ENCODE assay signal across 5 fruit fly cellular contexts in the genomic region with DNA sequence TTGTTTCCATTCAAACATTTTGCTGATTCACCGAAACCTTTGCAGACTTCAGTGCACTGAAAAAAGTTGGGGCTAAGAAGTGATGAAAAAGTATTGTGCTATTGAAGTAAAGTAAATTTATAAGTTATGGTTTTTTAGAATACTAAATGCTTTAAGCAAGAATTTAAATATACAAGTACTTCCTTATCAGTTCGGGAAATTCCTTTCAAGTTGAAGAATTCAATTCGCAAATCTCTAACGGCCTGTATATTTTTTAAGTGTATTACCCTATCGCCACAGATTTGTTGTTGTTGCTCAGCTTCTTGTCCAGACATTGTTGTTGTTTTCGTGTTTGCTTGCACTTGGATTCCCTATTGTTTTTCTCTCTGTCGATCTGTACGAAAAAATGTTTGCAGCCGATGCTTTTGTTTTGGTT.
TF ChIP-seq lines count a peak whose summit lies in the region.

No protein-coding gene starts in this region.

- no peak for TF ChIP-seq CTCF in whole organism, embryonic (GFP tag; optimal IDR thresholded peaks at IDR 0.05; lab: Kevin White, UChicago)

TF ChIP-seq in whole organism, adult, 20 proteins besides CTCF, POLR2A, EP300 and RAD21 (continues in another document):
- peak; percentile 71 for TF ChIP-seq CG7101 (tag; optimal IDR thresholded peaks at IDR 0.05; lab: Kevin White, UChicago)
- peak; percentile 94 for TF ChIP-seq tj (GFP tag; optimal IDR thresholded peaks at IDR 0.05; lab: Kevin White, UChicago)
- TF ChIP-seq cnc (optimal IDR thresholded peaks at IDR 0.05; lab: Kevin White, UChicago) = no peak
- TF ChIP-seq Clk (GFP tag; optimal IDR thresholded peaks at IDR 0.05; lab: Kevin White, UChicago) = no peak
- TF ChIP-seq CG14711 (tag; optimal IDR thresholded peaks at IDR 0.05; lab: Kevin White, UChicago) = peak; percentile 68
- TF ChIP-seq Mnt (GFP tag; optimal IDR thresholded peaks at IDR 0.05; lab: Kevin White, UChicago) = no peak
- peak; percentile 51 for TF ChIP-seq CG11617 (GFP tag; optimal IDR thresholded peaks at IDR 0.05; lab: Kevin White, UChicago)
- TF ChIP-seq Hr96 (GFP tag; optimal IDR thresholded peaks at IDR 0.05; lab: Kevin White, UChicago) = no peak
- no peak for TF ChIP-seq Crg-1 (GFP tag; optimal IDR thresholded peaks at IDR 0.05; lab: Kevin White, UChicago)
- no peak for TF ChIP-seq CG12768 (GFP tag; optimal IDR thresholded peaks at IDR 0.05; lab: Kevin White, UChicago)
- TF ChIP-seq CG33017 (tag; optimal IDR thresholded peaks at IDR 0.05; lab: Kevin White, UChicago) = peak; percentile 27
- peak; percentile 8 for TF ChIP-seq ovo (GFP tag; optimal IDR thresholded peaks at IDR 0.05; lab: Kevin White, UChicago)
- TF ChIP-seq cic (GFP tag; optimal IDR thresholded peaks at IDR 0.05; lab: Kevin White, UChicago) = no peak
- no peak for TF ChIP-seq CG5204 (GFP tag; optimal IDR thresholded peaks at IDR 0.05; lab: Kevin White, UChicago)
- TF ChIP-seq pad (GFP tag; optimal IDR thresholded peaks at IDR 0.05; lab: Kevin White, UChicago) = peak; percentile 69
- TF ChIP-seq bab1 (GFP tag; optimal IDR thresholded peaks at IDR 0.05; lab: Kevin White, UChicago) = peak; percentile 92
- TF ChIP-seq toe (GFP tag; optimal IDR thresholded peaks at IDR 0.05; lab: Kevin White, UChicago) = no peak
- TF ChIP-seq CG7045 (GFP tag; optimal IDR thresholded peaks at IDR 0.05; lab: Kevin White, UChicago) = peak; percentile 14

TF ChIP-seq in whole organism, embryonic, 481 proteins besides CTCF, POLR2A, EP300 and RAD21 (continues in another document):
- no peak; the same call in 1 of the 2 replicates for TF ChIP-seq CG7372 (GFP tag; IDR thresholded peaks at IDR 0.05; lab: Robert Waterston, UW)
- peak; percentile 5 to 82 for TF ChIP-seq Hr51 (GFP tag; optimal IDR thresholded peaks at IDR 0.05; lab: Kevin White, UChicago)
- TF ChIP-seq Ravus (GFP tag; IDR thresholded peaks at IDR 0.05; lab: Robert Waterston, UW) = no peak
- peak; percentile 87 for TF ChIP-seq tap (tag; optimal IDR thresholded peaks at IDR 0.05; lab: Kevin White, UChicago)
- TF ChIP-seq CG3065 (GFP tag; optimal IDR thresholded peaks at IDR 0.05; lab: Kevin White, UChicago) = no peak
- TF ChIP-seq CG1024 (GFP tag; IDR thresholded peaks at IDR 0.05; lab: Robert Waterston, UW) = 0 out of 2 replicates have a peak, but pooled peaks have one; percentile 9
- no peak for TF ChIP-seq wor (GFP tag; IDR thresholded peaks at IDR 0.05; lab: Robert Waterston, UW)
- TF ChIP-seq CG31224 (GFP tag; IDR thresholded peaks at IDR 0.05; lab: Robert Waterston, UW) = peak; percentile 52; the same call in 1 of the 2 replicates
- TF ChIP-seq CG18599 (GFP tag; optimal IDR thresholded peaks at IDR 0.05; lab: Kevin White, UChicago) = peak; percentile 51
- TF ChIP-seq gfzf (GFP tag; optimal IDR thresholded peaks at IDR 0.05; lab: Kevin White, UChicago) = no peak
- TF ChIP-seq D19B (GFP tag; optimal IDR thresholded peaks at IDR 0.05; lab: Kevin White, UChicago) = peak; percentile 42
- no peak for TF ChIP-seq D (optimal IDR thresholded peaks at IDR 0.05; lab: Kevin White, UChicago)
- peak; percentile 78 for TF ChIP-seq D (GFP tag; optimal IDR thresholded peaks at IDR 0.05; lab: Kevin White, UChicago)
- TF ChIP-seq CG13287 (GFP tag; IDR thresholded peaks at IDR 0.05; lab: Robert Waterston, UW; ENCODE audit: partially characterized antibody) = no peak
- TF ChIP-seq Asciz (GFP tag; optimal IDR thresholded peaks at IDR 0.05; lab: Kevin White, UChicago) = peak; percentile 87
- TF ChIP-seq Aef1 (GFP tag; IDR thresholded peaks at IDR 0.05; lab: Robert Waterston, UW) = peak; percentile 42; the same call in 2 of the 3 replicates
- peak; percentile 48 for TF ChIP-seq CG6254 (GFP tag; optimal IDR thresholded peaks at IDR 0.05; lab: Kevin White, UChicago)

TF ChIP-seq in whole organism, prepupa, 60 proteins besides CTCF, POLR2A, EP300 and RAD21 (continues in another document):
- TF ChIP-seq spab (GFP tag; optimal IDR thresholded peaks at IDR 0.05; lab: Kevin White, UChicago) (peak; percentile 77), Gug (GFP tag; IDR thresholded peaks at IDR 0.05; lab: Robert Waterston, UW) (peak; percentile 48), Sox102F (GFP tag; optimal IDR thresholded peaks at IDR 0.05; lab: Kevin White, UChicago) (peak; percentile 91), CG1621 (tag; optimal IDR thresholded peaks at IDR 0.05; lab: Kevin White, UChicago) (peak; percentile 46), Lpt (GFP tag; optimal IDR thresholded peaks at IDR 0.05; lab: Kevin White, UChicago) (peak; percentile 70), eg (GFP tag; IDR thresholded peaks at IDR 0.05; lab: Robert Waterston, UW) (peak; percentile 80), CG3032 (tag; optimal IDR thresholded peaks at IDR 0.05; lab: Kevin White, UChicago) (peak; percentile 75), fkh (GFP tag; optimal IDR thresholded peaks at IDR 0.05; lab: Kevin White, UChicago) (no peak), CG7368 (GFP tag; optimal IDR thresholded peaks at IDR 0.05; lab: Kevin White, UChicago) (peak; percentile 74), Smox (GFP tag; optimal IDR thresholded peaks at IDR 0.05; lab: Kevin White, UChicago) (peak; percentile 90), CG6854 (GFP tag; optimal IDR thresholded peaks at IDR 0.05; lab: Kevin White, UChicago) (peak; percentile 80), acj6 (GFP tag; optimal IDR thresholded peaks at IDR 0.05; lab: Kevin White, UChicago) (peak; percentile 83), Met (GFP tag; optimal IDR thresholded peaks at IDR 0.05; lab: Kevin White, UChicago) (peak; percentile 93), CG10631 (GFP tag; optimal IDR thresholded peaks at IDR 0.05; lab: Kevin White, UChicago) (peak; percentile 74), CG4318 (GFP tag; optimal IDR thresholded peaks at IDR 0.05; lab: Kevin White, UChicago) (peak; percentile 54), CG31627 (GFP tag; optimal IDR thresholded peaks at IDR 0.05; lab: Kevin White, UChicago) (peak; percentile 91), fd59A (GFP tag; optimal IDR thresholded peaks at IDR 0.05; lab: Kevin White, UChicago) (peak; percentile 63), CG34406 (GFP tag; optimal IDR thresholded peaks at IDR 0.05; lab: Kevin White, UChicago) (peak; percentile 84)

TF ChIP-seq in whole organism, pupa, 21 proteins besides CTCF, POLR2A, EP300 and RAD21 (continues in another document):
- TF ChIP-seq CG10348 (GFP tag; IDR thresholded peaks at IDR 0.05; lab: Robert Waterston, UW) (no peak), Pif1B (GFP tag; optimal IDR thresholded peaks at IDR 0.05; lab: Kevin White, UChicago) (peak; percentile 74), CG14655 (GFP tag; optimal IDR thresholded peaks at IDR 0.05; lab: Kevin White, UChicago) (peak; percentile 82), D1 (tag; optimal IDR thresholded peaks at IDR 0.05; lab: Kevin White, UChicago) (peak; percentile 54), CG9948 (tag; optimal IDR thresholded peaks at IDR 0.05; lab: Kevin White, UChicago) (peak; percentile 76), CG8159 (tag; optimal IDR thresholded peaks at IDR 0.05; lab: Kevin White, UChicago) (peak; percentile 85), Ets98B (GFP tag; IDR thresholded peaks at IDR 0.05; lab: Robert Waterston, UW) (peak; percentile 82), CG8301 (tag; optimal IDR thresholded peaks at IDR 0.05; lab: Kevin White, UChicago) (peak; percentile 75), CG12605 (GFP tag; IDR thresholded peaks at IDR 0.05; lab: Robert Waterston, UW) (peak; percentile 65; the same call in 1 of the 2 replicates), Snoo (tag; optimal IDR thresholded peaks at IDR 0.05; lab: Kevin White, UChicago) (peak; percentile 70), rn (GFP tag; IDR thresholded peaks at IDR 0.05; lab: Robert Waterston, UW) (0 out of 2 replicates have a peak, but pooled peaks have one; percentile 8), CG32121 (GFP tag; IDR thresholded peaks at IDR 0.05; lab: Robert Waterston, UW) (peak; percentile 81), Pif1A (GFP tag; optimal IDR thresholded peaks at IDR 0.05; lab: Kevin White, UChicago) (peak; percentile 81), fd96Ca (GFP tag; IDR thresholded peaks at IDR 0.05; lab: Robert Waterston, UW) (peak; percentile 82), gl (tag; optimal IDR thresholded peaks at IDR 0.05; lab: Kevin White, UChicago) (peak; percentile 43), EcR (GFP tag; optimal IDR thresholded peaks at IDR 0.05; lab: Kevin White, UChicago) (no peak), CG34367 (tag; optimal IDR thresholded peaks at IDR 0.05; lab: Kevin White, UChicago) (peak; percentile 66), CG17806 (tag; optimal IDR thresholded peaks at IDR 0.05; lab: Kevin White, UChicago) (peak; percentile 82), CG4496 (GFP tag; IDR thresholded peaks at IDR 0.05; lab: Robert Waterston, UW) (peak; percentile 87; the same call in 2 of the 3 replicates)

TF ChIP-seq in whole organism, wandering third instar larva, 38 proteins besides CTCF, POLR2A, EP300 and RAD21 (continues in another document):
- TF ChIP-seq Myc (optimal IDR thresholded peaks at IDR 0.05; lab: Kevin White, UChicago) (no peak), sage (GFP tag; optimal IDR thresholded peaks at IDR 0.05; lab: Kevin White, UChicago) (peak; percentile 78), br (GFP tag; optimal IDR thresholded peaks at IDR 0.05; lab: Kevin White, UChicago) (peak; percentile 84), HLH106 (tag; optimal IDR thresholded peaks at IDR 0.05; lab: Kevin White, UChicago) (peak; percentile 91), jim (GFP tag; optimal IDR thresholded peaks at IDR 0.05; lab: Kevin White, UChicago) (no peak), rgr (GFP tag; optimal IDR thresholded peaks at IDR 0.05; lab: Kevin White, UChicago) (peak; percentile 89), Jra (GFP tag; optimal IDR thresholded peaks at IDR 0.05; lab: Kevin White, UChicago) (peak; percentile 81), N (GFP tag; optimal IDR thresholded peaks at IDR 0.05; lab: Kevin White, UChicago) (no peak), OdsH (GFP tag; optimal IDR thresholded peaks at IDR 0.05; lab: Kevin White, UChicago) (peak; percentile 89), dl (GFP tag; optimal IDR thresholded peaks at IDR 0.05; lab: Kevin White, UChicago; ENCODE audit: insufficient read depth in 1 of 2, partially characterized antibody in 2 of 2) (no peak), foxo (GFP tag; optimal IDR thresholded peaks at IDR 0.05; lab: Kevin White, UChicago) (peak; percentile 13 to 95), CG9705 (GFP tag; optimal IDR thresholded peaks at IDR 0.05; lab: Kevin White, UChicago) (peak; percentile 77), fru (GFP tag; optimal IDR thresholded peaks at IDR 0.05; lab: Kevin White, UChicago) (peak; percentile 85), CG32264 (GFP tag; optimal IDR thresholded peaks at IDR 0.05; lab: Kevin White, UChicago) (peak; percentile 82), sv (GFP tag; optimal IDR thresholded peaks at IDR 0.05; lab: Kevin White, UChicago) (peak; percentile 49), CrebA (GFP tag; optimal IDR thresholded peaks at IDR 0.05; lab: Kevin White, UChicago; ENCODE audit: borderline replicate concordance) (peak; percentile 26), psq (GFP tag; optimal IDR thresholded peaks at IDR 0.05; lab: Kevin White, UChicago) (peak; percentile 87), Rel (GFP tag; optimal IDR thresholded peaks at IDR 0.05; lab: Kevin White, UChicago) (peak; percentile 79), Rel (tag; optimal IDR thresholded peaks at IDR 0.05; lab: Kevin White, UChicago) (peak; percentile 70), brk (GFP tag; optimal IDR thresholded peaks at IDR 0.05; lab: Kevin White, UChicago) (peak; percentile 80), Sp1 (GFP tag; optimal IDR thresholded peaks at IDR 0.05; lab: Kevin White, UChicago) (peak; percentile 90)
